Worm (Caenorhabditis elegans): ENCODE results near the gene nhr-94.
"Not testable (repeated sequence)": the region's sequence is repeated elsewhere in the genome, so short reads cannot be mapped to it uniquely, and the experiment has no call there.

The nhr-94 gene

ce11 chrV:7713691-7714090, 27.6 kb upstream of the nhr-94 start, which contains the start of gene ZK105.1:
ZK105.1 (plus strand) TSS chrV:7713991.
- TF ChIP-seq daf-12 (tag; optimal IDR thresholded peaks at IDR 0.05): no peak
- TF ChIP-seq dmd-9 (GFP tag; IDR thresholded peaks at IDR 0.05): no peak
- TF ChIP-seq daf-16 (GFP tag; optimal IDR thresholded peaks at IDR 0.05): peak in 1 of 2 experiments; percentile 3
- TF ChIP-seq daf-16 (tag; optimal IDR thresholded peaks at IDR 0.05): no peak
- TF ChIP-seq lin-38 (GFP tag; IDR thresholded peaks at IDR 0.05): no peak
- TF ChIP-seq egl-27 (tag; optimal IDR thresholded peaks at IDR 0.05): no peak
- TF ChIP-seq vab-7 (GFP tag; IDR thresholded peaks at IDR 0.05): no peak

ce11 chrV:7713072-7713471, 26.9 kb upstream of the nhr-94 start, which contains the start of gene ZK105.13:
ZK105.13 (minus strand) TSS chrV:7713172.
- TF ChIP-seq hif-1 (tag; optimal IDR thresholded peaks at IDR 0.05): no peak

- TF ChIP-seq ceh-28 (tag; optimal IDR thresholded peaks at IDR 0.05) (no peak), D1046.2 (GFP tag; IDR thresholded peaks at IDR 0.05) (no peak), mxl-2 (GFP tag; conservative IDR thresholded peaks at IDR 0.05) (no peak), R02D3.7 (tag; optimal IDR thresholded peaks at IDR 0.05) (no peak), hlh-30 (tag; optimal IDR thresholded peaks at IDR 0.05; ENCODE audit: insufficient read depth) (no peak), arid-1 (GFP tag; conservative IDR thresholded peaks at IDR 0.05) (no peak), dmd-6 (GFP tag; IDR thresholded peaks at IDR 0.05) (no peak), sdz-12 (GFP tag; optimal IDR thresholded peaks at IDR 0.05) (no peak), nhr-77 (tag; optimal IDR thresholded peaks at IDR 0.05) (no peak), mep-1 (tag; optimal IDR thresholded peaks at IDR 0.05) (no peak), lin-15B (tag; optimal IDR thresholded peaks at IDR 0.05) (no peak), nhr-10 (tag; optimal IDR thresholded peaks at IDR 0.05) (no peak), ctbp-1 (GFP tag; IDR thresholded peaks at IDR 0.05) (no peak), lin-13 (GFP tag; optimal IDR thresholded peaks at IDR 0.05) (no peak), nhr-11 (tag; optimal IDR thresholded peaks at IDR 0.05) (no peak), egl-43 (GFP tag; IDR thresholded peaks at IDR 0.05) (no peak), unc-130 (GFP tag; optimal IDR thresholded peaks at IDR 0.05) (no peak), jun-1 (tag; optimal IDR thresholded peaks at IDR 0.05) (no peak), ZK337.2 (GFP tag; IDR thresholded peaks at IDR 0.05) (no peak)
Observed at ce11 chrV:7708525-7708924, 22.4 kb upstream of the nhr-94 start, which contains the start of gene ZK105.11. ZK105.11 (minus strand) TSS chrV:7708625.

- no peak for TF ChIP-seq ceh-44 (GFP tag; IDR thresholded peaks at IDR 0.05)
Observed at ce11 chrV:7705316-7705715, 19.2 kb upstream of the nhr-94 start, which contains the start of gene srw-3. srw-3 (plus strand) TSS chrV:7705616.

- TF ChIP-seq jun-1 (tag; optimal IDR thresholded peaks at IDR 0.05); dve-1 (tag; optimal IDR thresholded peaks at IDR 0.05; ENCODE audit: insufficient read depth); nhr-42 (GFP tag; IDR thresholded peaks at IDR 0.05): not testable (repeated sequence)
Observed at ce11 chrV:7703536-7703935, 17.4 kb upstream of the nhr-94 start, which contains the start of gene srsx-40. srsx-40 (minus strand) TSS chrV:7703636.

ce11 chrV:7696842-7697241, 10.7 kb upstream of the nhr-94 start, which contains the start of gene ZK105.3:
ZK105.3 (plus strand) TSS chrV:7697142.
- no peak for TF ChIP-seq ZK546.5 (tag; optimal IDR thresholded peaks at IDR 0.05)
- no peak for TF ChIP-seq nhr-111 (GFP tag; optimal IDR thresholded peaks at IDR 0.05)
- TF ChIP-seq ces-1 (GFP tag; optimal IDR thresholded peaks at IDR 0.05): no peak
- no peak for TF ChIP-seq nhr-102 (tag; optimal IDR thresholded peaks at IDR 0.05)
- TF ChIP-seq dpl-1 (GFP tag; optimal IDR thresholded peaks at IDR 0.05): no peak
- no peak for TF ChIP-seq Y5F2A.4 (GFP tag; optimal IDR thresholded peaks at IDR 0.05)
- TF ChIP-seq daf-8 (GFP tag; IDR thresholded peaks at IDR 0.05): no peak
- TF ChIP-seq tra-1 (GFP tag; IDR thresholded peaks at IDR 0.05): no peak
- TF ChIP-seq sdz-12 (GFP tag; optimal IDR thresholded peaks at IDR 0.05): no peak
- no peak for TF ChIP-seq madf-5 (GFP tag; IDR thresholded peaks at IDR 0.05)
- TF ChIP-seq T20F7.1 (GFP tag; optimal IDR thresholded peaks at IDR 0.05): no peak
- TF ChIP-seq nhr-76 (tag; optimal IDR thresholded peaks at IDR 0.05): no peak
- no peak for TF ChIP-seq aha-1 (tag)
- TF ChIP-seq ceh-32 (tag; optimal IDR thresholded peaks at IDR 0.05; ENCODE audit: poor library complexity): no peak
